Worm (Caenorhabditis elegans): ENCODE results near the gene F07B7.7.

DNA sequence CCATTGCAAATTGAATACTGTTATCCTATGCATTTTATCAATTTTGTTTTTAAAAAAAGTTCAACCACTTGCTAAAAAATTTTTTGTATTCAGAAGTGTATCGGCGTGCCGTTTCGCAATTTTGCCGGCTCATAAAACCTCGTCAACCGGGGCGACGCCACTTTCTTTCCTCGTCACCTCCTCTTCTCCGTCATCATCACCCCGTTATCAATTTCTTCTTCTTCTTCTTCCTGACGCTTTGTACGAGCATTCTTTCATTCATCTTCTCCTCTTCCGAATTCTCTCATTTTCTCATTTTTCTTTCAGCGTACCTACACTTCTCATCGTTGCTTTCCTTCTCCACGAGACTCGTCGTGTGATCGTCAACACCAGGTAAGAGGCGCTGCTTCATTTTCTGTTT, 49.2 kb upstream of the F07B7.7 start, which contains the start of gene sup-37:
- no peak for TF ChIP-seq flt-1 (GFP tag; IDR thresholded peaks at IDR 0.05)
- no peak for TF ChIP-seq klf-2 (GFP tag; conservative IDR thresholded peaks at IDR 0.05)
- no peak for TF ChIP-seq T22C8.4 (GFP tag; IDR thresholded peaks at IDR 0.05)
- no peak for TF ChIP-seq med-1 (GFP tag; optimal IDR thresholded peaks at IDR 0.05; ENCODE audit: insufficient read depth)
- TF ChIP-seq ref-1 (GFP tag; conservative IDR thresholded peaks at IDR 0.05): no peak
- no peak for TF ChIP-seq ztf-29 (GFP tag; IDR thresholded peaks at IDR 0.05)

All from whole organism, midembryonic.